Worm (Caenorhabditis elegans) whole organism, young adult: ENCODE measurements around the gene cnp-2.

Source experiments
- B0019.2 ChIP-seq: fragments of 200-800 bp; sonication (Bioruptor generic); conservative IDR thresholded peaks from 2 replicates; pipeline ENCODE4 v1.3.6; 2022; ENCODE audit warnings: missing genetic modification reagents, missing genetic modification characterization, missing compliant biosample characterization
- B0261.1 ChIP-seq: sonication (generic microtip); optimal IDR thresholded peaks from 2 replicates; lab custom pipeline; 2016; ENCODE audit warnings: mild to moderate bottlenecking, missing genetic modification characterization, moderate library complexity, missing compliant biosample characterization
- B0336.3 ChIP-seq: fragments of 200-800 bp; sonication (Bioruptor generic); IDR thresholded peaks from 2 replicates; pipeline ENCODE4 v1.3.6; 2022; ENCODE audit warnings: missing genetic modification characterization, missing compliant biosample characterization
- C17E4.6 ChIP-seq: fragments of 200-800 bp; sonication (Bioruptor generic); IDR thresholded peaks from 2 replicates; pipeline ENCODE4 v1.3.6; 2022; ENCODE audit warnings: missing genetic modification reagents, missing genetic modification characterization, missing compliant biosample characterization
- F10E7.11 ChIP-seq: sonication (generic microtip); optimal IDR thresholded peaks from 2 replicates; lab custom pipeline; 2017; ENCODE audit warnings: mild to moderate bottlenecking, missing genetic modification characterization, moderate library complexity, missing compliant biosample characterization
- F33H1.4 ChIP-seq: fragments of 200-800 bp; sonication (Bioruptor generic); IDR thresholded peaks from 2 replicates; pipeline ENCODE4 v1.3.6; 2022; ENCODE audit warnings: missing genetic modification reagents, missing genetic modification characterization, missing compliant biosample characterization
- F49E8.2 ChIP-seq: sonication (generic microtip); optimal IDR thresholded peaks from 3 replicates; lab custom pipeline; 2017; ENCODE audit warnings: missing genetic modification characterization, mild to moderate bottlenecking, missing compliant biosample characterization, antibody characterized with exemption, moderate library complexity; ENCODE audit not compliant: insufficient read depth
- F52B5.7 ChIP-seq: sonication (generic microtip); optimal IDR thresholded peaks from 2 replicates; lab custom pipeline; 2016; ENCODE audit warnings: mild to moderate bottlenecking, missing genetic modification characterization, missing compliant biosample characterization
- Y53F4B.3 ChIP-seq: fragments of 200-800 bp; sonication (Bioruptor generic); IDR thresholded peaks from 2 replicates; pipeline ENCODE4 v1.3.6; 2022; ENCODE audit warnings: missing genetic modification reagents, missing genetic modification characterization, missing compliant biosample characterization
- Y53G8AR.9 ChIP-seq: fragments of 200-800 bp; sonication (Bioruptor generic); conservative IDR thresholded peaks from 2 replicates; pipeline ENCODE4 v1.3.6; 2022; ENCODE audit warnings: missing genetic modification reagents, missing genetic modification characterization, missing compliant biosample characterization
- Y79H2A.3 ChIP-seq: fragments of 200-800 bp; sonication (Bioruptor generic); conservative IDR thresholded peaks from 2 replicates; pipeline ENCODE4 v1.3.6; 2022; ENCODE audit warnings: missing genetic modification reagents, missing genetic modification characterization, missing compliant biosample characterization
- Y95B8A.8 ChIP-seq: fragments of 200-800 bp; sonication (Bioruptor generic); IDR thresholded peaks from 2 replicates; pipeline ENCODE4 v1.3.6; 2022; ENCODE audit warnings: missing genetic modification reagents, missing genetic modification characterization, missing compliant biosample characterization
- ama-1 ChIP-seq, 3 experiments: fragments of 150-350 bp in 1 of 3; sonication (generic microtip) in 2 of 3; optimal IDR thresholded peaks; 2 replicates each; lab custom pipeline; 2014 to 2018; ENCODE audit warnings: missing biosample characterization in 2 of 3, missing genetic modification characterization in 2 of 3, missing genetic modification reagents in 2 of 3
- aptf-2 ChIP-seq: fragments of 200-800 bp; sonication (Bioruptor generic); conservative IDR thresholded peaks from 2 replicates; pipeline ENCODE4 v1.3.6; 2022; ENCODE audit warnings: missing genetic modification reagents, missing genetic modification characterization, missing compliant biosample characterization
- athp-1 ChIP-seq: sonication (generic microtip); optimal IDR thresholded peaks from 2 replicates; lab custom pipeline; 2017; ENCODE audit warnings: mild to moderate bottlenecking, missing genetic modification characterization, missing compliant biosample characterization
- attf-6 ChIP-seq: fragments of 200-800 bp; sonication (Bioruptor generic); IDR thresholded peaks from 2 replicates; pipeline ENCODE4 v1.3.6; 2022; ENCODE audit warnings: missing genetic modification reagents, missing genetic modification characterization, missing compliant biosample characterization
- cebp-1 ChIP-seq, 2 experiments: fragments of 200-800 bp in 1 of 2; sonication (Bioruptor generic) in 1 of 2; sonication (generic microtip) in 1 of 2; IDR thresholded peaks in 1 of 2; optimal IDR thresholded peaks in 1 of 2; 2 replicates each; pipeline versions ENCODE4 v1.3.6 to Lab custom; 2017 to 2022; ENCODE audit warnings: missing compliant biosample characterization in 2 of 2, missing genetic modification characterization in 2 of 2, mild to moderate bottlenecking in 1 of 2, missing genetic modification reagents in 1 of 2, moderate library complexity in 1 of 2
- ceh-100 ChIP-seq: fragments of 200-800 bp; sonication (Bioruptor generic); IDR thresholded peaks from 2 replicates; pipeline ENCODE4 v1.3.6; 2022; ENCODE audit warnings: missing genetic modification reagents, missing genetic modification characterization, missing compliant biosample characterization
- ceh-27 ChIP-seq: fragments of 200-800 bp; sonication (Bioruptor generic); optimal IDR thresholded peaks from 2 replicates; lab custom pipeline; 2018; ENCODE audit warnings: mild to moderate bottlenecking, missing genetic modification characterization, moderate library complexity, missing compliant biosample characterization
- dox-1 ChIP-seq: fragments of 200-800 bp; sonication (Bioruptor generic); IDR thresholded peaks from 2 replicates; pipeline ENCODE4 v1.3.6; 2022; ENCODE audit warnings: missing genetic modification reagents, missing genetic modification characterization, missing compliant biosample characterization
- dpff-1 ChIP-seq: sonication (generic microtip); optimal IDR thresholded peaks from 2 replicates; lab custom pipeline; 2017; ENCODE audit warnings: mild to moderate bottlenecking, missing genetic modification characterization, missing compliant biosample characterization
- efl-1 ChIP-seq: fragments of 150-350 bp; optimal IDR thresholded peaks from 2 replicates; lab custom pipeline; 2014; ENCODE audit warnings: missing biosample characterization, missing genetic modification reagents, missing genetic modification characterization
- gei-17 ChIP-seq: fragments of 200-800 bp; sonication (Bioruptor generic); optimal IDR thresholded peaks from 2 replicates; lab custom pipeline; 2018; ENCODE audit warnings: mild to moderate bottlenecking, missing genetic modification characterization, missing compliant biosample characterization
- hlh-26 ChIP-seq: fragments of 200-800 bp; sonication (Bioruptor generic); conservative IDR thresholded peaks from 2 replicates; pipeline ENCODE4 v1.3.6; 2022; ENCODE audit warnings: missing genetic modification reagents, missing genetic modification characterization, missing compliant biosample characterization
- hmg-1.2 ChIP-seq: fragments of 200-800 bp; sonication (Bioruptor generic); IDR thresholded peaks from 2 replicates; pipeline ENCODE4 v1.3.6; 2022; ENCODE audit warnings: missing genetic modification reagents, missing genetic modification characterization, missing compliant biosample characterization
- hsf-1 ChIP-seq: fragments of 200-800 bp; sonication (Bioruptor generic); IDR thresholded peaks from 2 replicates; pipeline ENCODE4 v1.3.6; 2022; ENCODE audit warnings: missing genetic modification reagents, missing genetic modification characterization, missing compliant biosample characterization
- lag-1 ChIP-seq: fragments of 200-800 bp; sonication (Bioruptor generic); IDR thresholded peaks from 2 replicates; pipeline ENCODE4 v1.3.6; 2022; ENCODE audit warnings: missing genetic modification reagents, missing genetic modification characterization, missing compliant biosample characterization
- let-526 ChIP-seq: fragments of 200-800 bp; sonication (Bioruptor generic); IDR thresholded peaks from 2 replicates; pipeline ENCODE4 v1.3.6; 2022; ENCODE audit warnings: missing genetic modification reagents, missing genetic modification characterization, missing compliant biosample characterization
- lin-26 ChIP-seq: fragments of 200-800 bp; sonication (Bioruptor generic); IDR thresholded peaks from 2 replicates; pipeline ENCODE4 v1.3.6; 2022; ENCODE audit warnings: missing genetic modification reagents, missing genetic modification characterization, missing compliant biosample characterization
- lin-40 ChIP-seq: sonication (generic microtip); optimal IDR thresholded peaks from 2 replicates; lab custom pipeline; 2016; ENCODE audit warnings: missing genetic modification characterization, mild to moderate bottlenecking, missing compliant biosample characterization, missing genotype, missing genetic modification reagents
- lin-54 ChIP-seq: fragments of 200-800 bp; sonication (Bioruptor generic); optimal IDR thresholded peaks from 2 replicates; lab custom pipeline; 2018; ENCODE audit warnings: mild to moderate bottlenecking, missing genetic modification characterization, missing compliant biosample characterization
- lir-1 ChIP-seq: fragments of 200-800 bp; sonication (Bioruptor generic); conservative IDR thresholded peaks from 2 replicates; pipeline ENCODE4 v1.3.6; 2022; ENCODE audit warnings: missing genetic modification reagents, missing genetic modification characterization, missing compliant biosample characterization
- madf-6 ChIP-seq: fragments of 200-800 bp; sonication (Bioruptor generic); IDR thresholded peaks from 2 replicates; pipeline ENCODE4 v1.3.6; 2022; ENCODE audit warnings: missing genetic modification reagents, missing genetic modification characterization, missing compliant biosample characterization
- mcd-1 ChIP-seq: fragments of 200-800 bp; sonication (Bioruptor generic); IDR thresholded peaks from 2 replicates; pipeline ENCODE4 v1.3.6; 2022; ENCODE audit warnings: missing genetic modification reagents, missing genetic modification characterization, missing compliant biosample characterization
- mxl-1 ChIP-seq: sonication (generic microtip); optimal IDR thresholded peaks from 2 replicates; lab custom pipeline; 2016; ENCODE audit warnings: missing genetic modification characterization, missing compliant biosample characterization
- nfyb-1 ChIP-seq: fragments of 200-800 bp; sonication (Bioruptor generic); IDR thresholded peaks from 2 replicates; pipeline ENCODE4 v1.3.6; 2022; ENCODE audit warnings: missing genetic modification reagents, missing genetic modification characterization, missing compliant biosample characterization
- pha-4 ChIP-seq: fragments of 150-350 bp; sonication (generic microtip); optimal IDR thresholded peaks from 2 replicates; lab custom pipeline; 2014; ENCODE audit warnings: missing biosample characterization, missing genetic modification reagents, missing genetic modification characterization
- rec-8 ChIP-seq, 2 experiments: sonication (generic microtip); optimal IDR thresholded peaks; 2 replicates each; lab custom pipeline; 2016; ENCODE audit warnings: mild to moderate bottlenecking in 2 of 2, missing genetic modification characterization in 2 of 2, missing genetic modification reagents in 2 of 2, missing genotype in 2 of 2, missing biosample characterization in 1 of 2, missing compliant biosample characterization in 1 of 2, moderate library complexity in 1 of 2
- snpc-1.1 ChIP-seq: sonication (generic microtip); optimal IDR thresholded peaks from 2 replicates; lab custom pipeline; 2017; ENCODE audit warnings: missing genetic modification characterization, mild to moderate bottlenecking, missing compliant biosample characterization, antibody characterized with exemption, moderate library complexity, missing genotype, missing genetic modification reagents; ENCODE audit not compliant: insufficient read depth
- somi-1 ChIP-seq: fragments of 200-800 bp; sonication (Bioruptor generic); optimal IDR thresholded peaks from 2 replicates; lab custom pipeline; 2018; ENCODE audit warnings: mild to moderate bottlenecking, missing genetic modification characterization, missing compliant biosample characterization
- tbp1 ChIP-seq: fragments of 200-800 bp; sonication (Bioruptor generic); optimal IDR thresholded peaks from 2 replicates; lab custom pipeline; 2018; ENCODE audit warnings: mild to moderate bottlenecking, missing genetic modification characterization, missing compliant biosample characterization
- ztf-22 ChIP-seq: fragments of 200-800 bp; sonication (Bioruptor generic); optimal IDR thresholded peaks from 2 replicates; lab custom pipeline; 2018; ENCODE audit warnings: mild to moderate bottlenecking, missing genetic modification characterization, moderate library complexity, missing compliant biosample characterization

The cnp-2 gene

DNA sequence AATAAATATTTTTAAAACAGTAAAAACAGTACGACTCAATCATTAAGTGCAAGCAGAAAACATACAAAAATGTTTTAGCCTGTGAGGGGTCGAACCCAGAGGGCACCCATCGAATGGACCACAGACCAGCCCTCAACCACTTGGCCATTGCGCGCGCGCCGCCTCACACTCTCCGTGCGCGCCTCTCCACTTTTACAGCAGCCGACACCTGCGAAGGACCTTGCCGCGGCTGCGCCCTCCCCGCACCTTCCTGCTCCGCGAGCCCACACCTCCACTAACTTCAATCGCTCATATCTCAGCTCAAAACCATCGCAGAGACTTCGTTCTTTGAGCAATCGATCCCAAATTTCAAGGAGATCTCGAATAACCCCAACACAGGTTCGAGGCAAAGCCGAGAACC lies 17.8 kb downstream of the cnp-2 start (continued):
- TF ChIP-seq B0019.2 (GFP tag; lab: Robert Waterston, UW) (0 out of 2 replicates have a peak, but pooled peaks have one; percentile 32), lir-1 (GFP tag; lab: Robert Waterston, UW) (peak; percentile 64; the same call in 1 of the 2 replicates), Y79H2A.3 (peak; percentile 50; the same call in 1 of the 2 replicates), Y53G8AR.9 (GFP tag; lab: Robert Waterston, UW) (peak; percentile 74; the same call in 1 of the 2 replicates), madf-6 (peak; percentile 84), attf-6 (GFP tag; lab: Robert Waterston, UW) (peak; percentile 80), lin-26 (peak; percentile 100), dox-1 (GFP tag; lab: Robert Waterston, UW) (peak; percentile 91), Y53F4B.3 (peak; percentile 55; the same call in 1 of the 2 replicates), snpc-1.1 (peak; percentile 94), ceh-100 (GFP tag; lab: Robert Waterston, UW) (0 out of 2 replicates have a peak, but pooled peaks have one; percentile 33), F49E8.2 (peak; percentile 79)

- 0 out of 2 replicates have a peak, but pooled peaks have one; percentile 17 for TF ChIP-seq hmg-1.2 (GFP tag; lab: Robert Waterston, UW)
- no peak for TF ChIP-seq hlh-26
These were observed 24.8 kb downstream of the cnp-2 start, which contains the start of gene Y46G5A.15 for ce11 chrII:12785391-12785790. Gene Y46G5A.15, minus strand, starts transcription at chrII:12785416.

DNA sequence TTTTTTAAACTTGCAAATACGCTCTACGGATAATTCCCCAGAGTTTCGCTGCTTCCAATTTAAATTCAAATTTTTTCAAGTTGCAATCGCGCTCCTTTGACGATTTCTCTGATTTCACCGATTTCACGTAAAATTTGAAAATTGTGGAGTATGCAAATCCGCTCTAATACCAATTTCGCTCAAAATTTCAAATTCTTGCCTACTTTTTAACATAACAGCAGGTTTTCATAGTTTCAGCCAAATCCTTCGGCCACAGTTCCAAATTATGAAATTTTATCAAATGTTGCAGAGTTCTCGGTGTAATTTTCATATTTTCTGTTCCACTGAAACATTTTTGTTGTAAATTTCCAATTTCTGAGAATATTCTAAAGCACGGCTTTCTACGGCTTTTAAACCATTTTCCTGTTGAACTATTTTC lies 27.2 kb downstream of the cnp-2 start, which contains the start of gene alkb-7:
TSS of gene alkb-7 (minus strand) at position 323 of the 418 bp plus-strand sequence.
- no peak for TF ChIP-seq B0019.2 (GFP tag; lab: Robert Waterston, UW)
- no peak for TF ChIP-seq lir-1 (GFP tag; lab: Robert Waterston, UW)
- TF ChIP-seq mxl-1 (tag; lab: Kevin White, UChicago) = no peak
- no peak for TF ChIP-seq ztf-22 (GFP tag; lab: Kevin White, UChicago)
- TF ChIP-seq B0336.3 (GFP tag; lab: Robert Waterston, UW) = peak; percentile 59; the same call in 1 of the 2 replicates
- peak; percentile 30 for TF ChIP-seq somi-1 (GFP tag; lab: Kevin White, UChicago)
- TF ChIP-seq F33H1.4 (GFP tag; lab: Robert Waterston, UW) = peak; percentile 6; the same call in 1 of the 2 replicates
- TF ChIP-seq hsf-1 (GFP tag; lab: Robert Waterston, UW) = peak; percentile 32; the same call in 1 of the 2 replicates
- TF ChIP-seq aptf-2 = no peak
- TF ChIP-seq attf-6 (GFP tag; lab: Robert Waterston, UW) = 0 out of 2 replicates have a peak, but pooled peaks have one; percentile 19
- TF ChIP-seq C17E4.6 (GFP tag; lab: Robert Waterston, UW) = no peak
- no peak for TF ChIP-seq ama-1 (optimal IDR thresholded peaks at IDR 0.05; lab: Kevin White, UChicago)
- peak; percentile 8 to 70 for TF ChIP-seq ama-1 (GFP tag; optimal IDR thresholded peaks at IDR 0.05; lab: Kevin White, UChicago)
- TF ChIP-seq dpff-1 (tag; lab: Kevin White, UChicago) = no peak
- TF ChIP-seq F10E7.11 = no peak
- TF ChIP-seq B0261.1 (tag; lab: Kevin White, UChicago) = no peak
- TF ChIP-seq tbp1 (GFP tag; lab: Kevin White, UChicago) = peak; percentile 6
- 0 out of 2 replicates have a peak, but pooled peaks have one; percentile 37 for TF ChIP-seq let-526 (GFP tag; lab: Robert Waterston, UW)
- TF ChIP-seq nfyb-1 (GFP tag; lab: Robert Waterston, UW) = peak; percentile 62; the same call in 1 of the 2 replicates
- 0 out of 2 replicates have a peak, but pooled peaks have one; percentile 11 for TF ChIP-seq Y53G8AR.9 (GFP tag; lab: Robert Waterston, UW)
- peak; percentile 2 for TF ChIP-seq lin-40 (tag; lab: Kevin White, UChicago)
- peak; percentile 50 for TF ChIP-seq mcd-1 (GFP tag; lab: Robert Waterston, UW)
- no peak for TF ChIP-seq ceh-27 (GFP tag; lab: Kevin White, UChicago)
- TF ChIP-seq pha-4 (tag; lab: Kevin White, UChicago) = no peak
- no peak for TF ChIP-seq lag-1 (GFP tag; lab: Robert Waterston, UW)
- peak; percentile 3 for TF ChIP-seq athp-1 (tag; lab: Kevin White, UChicago)
- no peak for TF ChIP-seq gei-17 (GFP tag; lab: Kevin White, UChicago)
- TF ChIP-seq Y95B8A.8 (GFP tag; lab: Robert Waterston, UW) = peak; percentile 10; the same call in 1 of the 2 replicates
- TF ChIP-seq efl-1 (GFP tag; lab: Kevin White, UChicago) = no peak
- 0 out of 2 replicates have a peak, but pooled peaks have one; percentile 4 for TF ChIP-seq hmg-1.2 (GFP tag; lab: Robert Waterston, UW)
- no peak for TF ChIP-seq rec-8 (tag; optimal IDR thresholded peaks at IDR 0.05; lab: Kevin White, UChicago)
- peak; percentile 27 for TF ChIP-seq F52B5.7
- TF ChIP-seq lin-54 (GFP tag; lab: Kevin White, UChicago) = peak; percentile 40
- TF ChIP-seq cebp-1 (GFP tag; IDR thresholded peaks at IDR 0.05; lab: Robert Waterston, UW) = peak; percentile 50; the same call in 1 of the 2 replicates
- TF ChIP-seq cebp-1 (tag; optimal IDR thresholded peaks at IDR 0.05; lab: Kevin White, UChicago) = peak; percentile 84
- no peak for TF ChIP-seq hlh-26
